Worm (Caenorhabditis elegans): Measurements from ENCODE around the gene dhcr-24.
A peak's percentile ranks its signal among the peaks of the same experiment; 100 is the strongest.

ce11 chrX:2543353-2543752 lies 20.6 kb downstream of the dhcr-24 start:
- no peak for TF ChIP-seq lin-39 (tag; optimal IDR thresholded peaks at IDR 0.05)
- no peak for TF ChIP-seq nhr-76 (tag; optimal IDR thresholded peaks at IDR 0.05)
- TF ChIP-seq aha-1 (tag; optimal IDR thresholded peaks at IDR 0.05), result no peak
- TF ChIP-seq nhr-237 (tag; optimal IDR thresholded peaks at IDR 0.05), result no peak
- TF ChIP-seq fkh-4 (tag; optimal IDR thresholded peaks at IDR 0.05; ENCODE audit: borderline replicate concordance), result no peak
- TF ChIP-seq elt-2 (tag; optimal IDR thresholded peaks at IDR 0.05), result peak; percentile 6
- no peak for TF ChIP-seq irx-1 (tag; optimal IDR thresholded peaks at IDR 0.05)
- TF ChIP-seq ztf-11 (tag; optimal IDR thresholded peaks at IDR 0.05), result no peak
- TF ChIP-seq sox-4 (tag; optimal IDR thresholded peaks at IDR 0.05), result no peak
- TF ChIP-seq unc-130 (tag; optimal IDR thresholded peaks at IDR 0.05), result no peak
- TF ChIP-seq efl-1 (optimal IDR thresholded peaks at IDR 0.05), result no peak
- TF ChIP-seq efl-1 (GFP tag; optimal IDR thresholded peaks at IDR 0.05 in 1 of 2), result no peak
- TF ChIP-seq nhr-77 (tag; optimal IDR thresholded peaks at IDR 0.05), result no peak
- no peak for TF ChIP-seq lsy-2 (tag; optimal IDR thresholded peaks at IDR 0.05)

All from whole organism, L1 larva.